Worm (Caenorhabditis elegans): ENCODE measurements around the gene wht-6.
A peak's percentile ranks its signal among the peaks of the same experiment; 100 is the strongest.

wht-6 gene

ce11 chrIII:6462610-6463009 lies 8.9 kb upstream of the wht-6 start, which contains the start of gene T26A5.8 (continued):
- TF ChIP-seq set-16 (GFP tag; IDR thresholded peaks at IDR 0.05) (no peak), spr-1 (tag; optimal IDR thresholded peaks at IDR 0.05) (peak; percentile 20), nhr-237 (tag; optimal IDR thresholded peaks at IDR 0.05) (no peak), nhr-10 (tag; optimal IDR thresholded peaks at IDR 0.05) (no peak), F44E2.7 (GFP tag; IDR thresholded peaks at IDR 0.05) (0 out of 2 replicates have a peak, but pooled peaks have one; percentile 2), duxl-1 (tag; optimal IDR thresholded peaks at IDR 0.05; ENCODE audit: poor library complexity) (peak; percentile 60), nhr-48 (tag; optimal IDR thresholded peaks at IDR 0.05) (no peak), aha-1 (tag) (peak; percentile 95), dmd-6 (GFP tag; IDR thresholded peaks at IDR 0.05) (0 out of 2 replicates have a peak, but pooled peaks have one; percentile 18), zfp-2 (tag; optimal IDR thresholded peaks at IDR 0.05) (no peak), lin-13 (GFP tag; optimal IDR thresholded peaks at IDR 0.05) (no peak), lin-1 (GFP tag; IDR thresholded peaks at IDR 0.05) (0 out of 2 replicates have a peak, but pooled peaks have one; percentile 7), zip-2 (tag; optimal IDR thresholded peaks at IDR 0.05) (no peak), hlh-11 (tag; optimal IDR thresholded peaks at IDR 0.05) (no peak), F26F4.8 (GFP tag; conservative IDR thresholded peaks at IDR 0.05) (no peak), nhr-102 (tag; optimal IDR thresholded peaks at IDR 0.05) (peak; percentile 61), aly-2 (tag; optimal IDR thresholded peaks at IDR 0.05) (no peak), dmd-8 (GFP tag; IDR thresholded peaks at IDR 0.05) (0 out of 2 replicates have a peak, but pooled peaks have one; percentile 26), madf-9 (GFP tag; conservative IDR thresholded peaks at IDR 0.05) (no peak), ceh-28 (tag; optimal IDR thresholded peaks at IDR 0.05) (no peak), lin-38 (GFP tag; IDR thresholded peaks at IDR 0.05) (peak; percentile 60), attf-4 (tag; optimal IDR thresholded peaks at IDR 0.05) (no peak), zfp-3 (GFP tag; conservative IDR thresholded peaks at IDR 0.05) (peak; percentile 43; the same call in 1 of the 2 replicates), unc-130 (GFP tag; optimal IDR thresholded peaks at IDR 0.05) (no peak), sdz-12 (GFP tag; optimal IDR thresholded peaks at IDR 0.05) (no peak)

- TF ChIP-seq nhr-102 (tag; optimal IDR thresholded peaks at IDR 0.05) (no peak), zfp-3 (GFP tag; conservative IDR thresholded peaks at IDR 0.05) (0 out of 2 replicates have a peak, but pooled peaks have one; percentile 2), arid-1 (GFP tag; conservative IDR thresholded peaks at IDR 0.05) (no peak), nhr-10 (tag; optimal IDR thresholded peaks at IDR 0.05) (no peak), dve-1 (tag; optimal IDR thresholded peaks at IDR 0.05; ENCODE audit: insufficient read depth) (no peak)
Measured at ce11 chrIII:6463679-6464078, 7.9 kb upstream of the wht-6 start, which contains the start of gene dlc-1. Gene dlc-1, minus strand, starts transcription at chrIII:6463779.

ce11 chrIII:6464113-6464571 lies 7.4 kb upstream of the wht-6 start:
- TF ChIP-seq T20F7.1 (GFP tag; optimal IDR thresholded peaks at IDR 0.05) (peak; percentile 72), unc-130 (GFP tag; optimal IDR thresholded peaks at IDR 0.05) (peak; percentile 7), nhr-76 (tag; optimal IDR thresholded peaks at IDR 0.05) (no peak), mxl-2 (GFP tag; conservative IDR thresholded peaks at IDR 0.05) (no peak; the same call in 1 of the 2 replicates), F10B5.3 (tag; optimal IDR thresholded peaks at IDR 0.05) (peak; percentile 73), unc-39 (tag; optimal IDR thresholded peaks at IDR 0.05) (no peak), lin-15B (tag; optimal IDR thresholded peaks at IDR 0.05) (no peak), hmg-1.1 (GFP tag; IDR thresholded peaks at IDR 0.05) (peak; percentile 89), ceh-32 (tag; optimal IDR thresholded peaks at IDR 0.05; ENCODE audit: poor library complexity) (peak; percentile 36), Y105C5A.15 (GFP tag; IDR thresholded peaks at IDR 0.05) (peak; percentile 81; the same call in 1 of the 2 replicates), mxl-3 (GFP tag; optimal IDR thresholded peaks at IDR 0.05) (peak; percentile 83), ctbp-1 (GFP tag; IDR thresholded peaks at IDR 0.05) (peak; percentile 89), fkh-10 (GFP tag; optimal IDR thresholded peaks at IDR 0.05) (no peak), ceh-20 (GFP tag; IDR thresholded peaks at IDR 0.05) (peak; percentile 90), snpc-1.2 (GFP tag; IDR thresholded peaks at IDR 0.05) (peak; percentile 77), lin-1 (GFP tag; IDR thresholded peaks at IDR 0.05) (peak; percentile 92), lir-3 (tag; optimal IDR thresholded peaks at IDR 0.05) (no peak), F44E2.7 (GFP tag; IDR thresholded peaks at IDR 0.05) (peak; percentile 83; the same call in 1 of the 2 replicates), egl-27 (tag; optimal IDR thresholded peaks at IDR 0.05) (no peak), hif-1 (tag; optimal IDR thresholded peaks at IDR 0.05) (peak in 1 of 2 experiments; percentile 85), ztf-7 (tag; optimal IDR thresholded peaks at IDR 0.05) (no peak), jun-1 (tag; optimal IDR thresholded peaks at IDR 0.05) (peak; percentile 25), ZK546.5 (tag; optimal IDR thresholded peaks at IDR 0.05) (no peak), D1046.2 (GFP tag; IDR thresholded peaks at IDR 0.05) (peak; percentile 89), ama-1 (optimal IDR thresholded peaks at IDR 0.05) (peak; percentile 89)

Measured in whole organism, L4 larva.